Fruit fly (Drosophila melanogaster): Measurements from ENCODE around the gene Ret.

Gene Ret

DNA sequence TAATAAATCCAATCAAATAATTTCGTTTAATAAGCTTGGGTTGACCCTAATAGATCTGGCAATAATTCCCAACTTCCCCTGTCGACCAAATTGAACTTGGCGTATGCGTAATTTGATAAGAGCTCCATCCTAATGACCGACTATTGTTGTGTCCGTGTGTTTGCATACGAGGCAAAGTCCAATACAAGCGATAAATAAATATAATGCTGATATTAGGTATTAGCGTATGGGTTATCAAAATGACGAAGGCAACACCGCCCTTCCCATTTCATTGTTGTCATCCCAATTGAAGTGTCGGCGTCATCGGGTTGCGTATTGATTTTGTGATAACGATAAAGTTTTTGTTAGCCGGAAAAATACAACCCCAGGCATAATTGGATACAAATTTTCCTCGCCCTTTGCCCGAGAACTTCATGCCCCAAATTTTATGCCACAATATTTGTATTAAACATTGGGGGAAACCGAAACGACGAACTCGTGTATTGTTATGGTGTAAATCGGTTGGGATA lies 9.2 kb downstream of the Ret start:
- no peak for TF ChIP-seq brk (GFP tag; optimal IDR thresholded peaks at IDR 0.05)
- TF ChIP-seq psq (GFP tag; optimal IDR thresholded peaks at IDR 0.05): no peak

DNA sequence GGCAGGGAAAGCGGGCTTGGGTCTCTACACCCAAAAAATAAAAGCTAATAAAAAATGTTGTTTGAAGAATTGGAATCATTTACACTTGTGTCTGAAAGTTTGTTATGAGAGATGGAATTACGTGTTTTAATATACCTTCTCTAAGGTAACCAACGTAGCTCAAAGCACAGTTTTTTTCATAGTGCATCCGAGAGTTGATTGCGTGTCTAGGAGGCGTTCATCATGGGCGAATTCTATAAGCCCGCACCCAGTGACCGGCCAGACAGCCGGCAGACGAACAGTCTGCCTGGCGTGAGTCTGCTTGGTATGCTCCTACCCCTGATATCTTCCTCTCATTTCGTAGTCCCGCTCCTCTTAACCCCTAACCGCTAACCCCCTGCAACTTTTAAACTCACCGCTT lies 10.8 kb downstream of the Ret start:
- TF ChIP-seq Dif (GFP tag; optimal IDR thresholded peaks at IDR 0.05; ENCODE audit: partially characterized antibody) (no peak), h (GFP tag; optimal IDR thresholded peaks at IDR 0.05) (no peak), dsf (GFP tag; optimal IDR thresholded peaks at IDR 0.05; ENCODE audit: borderline replicate concordance) (no peak), br (GFP tag; optimal IDR thresholded peaks at IDR 0.05) (no peak), Sp1 (GFP tag; optimal IDR thresholded peaks at IDR 0.05) (no peak), Dfd (GFP tag; optimal IDR thresholded peaks at IDR 0.05) (no peak), dl (GFP tag; optimal IDR thresholded peaks at IDR 0.05; ENCODE audit: insufficient read depth in 1 of 2, partially characterized antibody in 2 of 2) (no peak), Myc (optimal IDR thresholded peaks at IDR 0.05) (no peak), dmrt93B (GFP tag; optimal IDR thresholded peaks at IDR 0.05) (no peak), Rel (GFP tag; optimal IDR thresholded peaks at IDR 0.05) (no peak), Rel (tag; optimal IDR thresholded peaks at IDR 0.05) (no peak), ey (GFP tag; optimal IDR thresholded peaks at IDR 0.05) (no peak), rgr (GFP tag; optimal IDR thresholded peaks at IDR 0.05) (no peak), Abd-B (GFP tag; optimal IDR thresholded peaks at IDR 0.05) (no peak), brk (GFP tag; optimal IDR thresholded peaks at IDR 0.05) (no peak), OdsH (GFP tag; optimal IDR thresholded peaks at IDR 0.05) (no peak), foxo (GFP tag; optimal IDR thresholded peaks at IDR 0.05) (no peak), Hr78 (GFP tag; optimal IDR thresholded peaks at IDR 0.05) (no peak)

DNA sequence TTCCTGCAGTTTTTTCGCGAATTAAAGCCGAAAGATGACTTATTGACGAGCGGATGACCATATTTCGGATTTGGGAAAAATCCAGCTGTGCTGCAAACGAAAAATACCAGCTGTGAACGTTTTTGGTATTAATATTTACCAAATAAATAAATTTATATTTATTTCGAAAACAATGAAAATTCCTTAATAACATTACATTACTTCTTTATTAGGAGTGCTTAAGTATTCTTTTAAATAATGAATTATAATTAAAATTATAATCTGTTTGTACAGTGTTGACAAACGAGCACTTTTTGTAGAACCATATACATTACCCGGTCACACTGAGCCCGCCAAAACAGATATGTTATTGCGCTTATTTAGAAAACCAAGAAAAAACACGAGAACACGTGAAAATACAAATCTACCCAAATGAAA lies 18.9 kb downstream of the Ret start, which contains the start of the genes bur and Mcm10:
TSS of gene bur (minus strand) at position 69 of the 417 bp plus-strand sequence.
TSS of gene Mcm10 (plus strand) at position 319 of the 417 bp plus-strand sequence.
- TF ChIP-seq Dfd (GFP tag; optimal IDR thresholded peaks at IDR 0.05): no peak
- TF ChIP-seq HLH106 (tag; optimal IDR thresholded peaks at IDR 0.05): peak; percentile 7
- TF ChIP-seq Hr78 (GFP tag; optimal IDR thresholded peaks at IDR 0.05): no peak
- peak; percentile 33 for TF ChIP-seq sage (GFP tag; optimal IDR thresholded peaks at IDR 0.05)
- no peak for TF ChIP-seq CG32264 (GFP tag; optimal IDR thresholded peaks at IDR 0.05)
- no peak for TF ChIP-seq OdsH (GFP tag; optimal IDR thresholded peaks at IDR 0.05)
- TF ChIP-seq psq (GFP tag; optimal IDR thresholded peaks at IDR 0.05): no peak
- TF ChIP-seq jim (GFP tag; optimal IDR thresholded peaks at IDR 0.05): no peak

DNA sequence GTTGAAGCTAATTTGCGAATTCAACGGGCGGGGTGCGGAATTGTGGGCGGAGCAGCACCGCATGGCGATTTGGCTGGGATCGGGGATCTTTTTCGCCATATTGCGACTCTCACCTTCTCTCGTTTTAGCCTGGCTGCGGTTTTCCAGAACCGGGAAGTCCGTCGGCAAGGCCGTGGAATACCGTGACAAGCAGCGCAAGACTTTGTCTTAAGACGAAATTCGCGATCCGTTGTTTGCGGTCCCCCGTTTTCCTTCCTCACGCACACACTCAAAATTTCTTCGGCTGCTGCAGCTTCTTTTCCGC lies 19.4 kb downstream of the Ret start:
- no peak for TF ChIP-seq jim (GFP tag; optimal IDR thresholded peaks at IDR 0.05)
- no peak for TF ChIP-seq Rel (GFP tag; optimal IDR thresholded peaks at IDR 0.05)
- TF ChIP-seq Rel (tag; optimal IDR thresholded peaks at IDR 0.05): peak; percentile 67
- TF ChIP-seq br (GFP tag; optimal IDR thresholded peaks at IDR 0.05): no peak

DNA sequence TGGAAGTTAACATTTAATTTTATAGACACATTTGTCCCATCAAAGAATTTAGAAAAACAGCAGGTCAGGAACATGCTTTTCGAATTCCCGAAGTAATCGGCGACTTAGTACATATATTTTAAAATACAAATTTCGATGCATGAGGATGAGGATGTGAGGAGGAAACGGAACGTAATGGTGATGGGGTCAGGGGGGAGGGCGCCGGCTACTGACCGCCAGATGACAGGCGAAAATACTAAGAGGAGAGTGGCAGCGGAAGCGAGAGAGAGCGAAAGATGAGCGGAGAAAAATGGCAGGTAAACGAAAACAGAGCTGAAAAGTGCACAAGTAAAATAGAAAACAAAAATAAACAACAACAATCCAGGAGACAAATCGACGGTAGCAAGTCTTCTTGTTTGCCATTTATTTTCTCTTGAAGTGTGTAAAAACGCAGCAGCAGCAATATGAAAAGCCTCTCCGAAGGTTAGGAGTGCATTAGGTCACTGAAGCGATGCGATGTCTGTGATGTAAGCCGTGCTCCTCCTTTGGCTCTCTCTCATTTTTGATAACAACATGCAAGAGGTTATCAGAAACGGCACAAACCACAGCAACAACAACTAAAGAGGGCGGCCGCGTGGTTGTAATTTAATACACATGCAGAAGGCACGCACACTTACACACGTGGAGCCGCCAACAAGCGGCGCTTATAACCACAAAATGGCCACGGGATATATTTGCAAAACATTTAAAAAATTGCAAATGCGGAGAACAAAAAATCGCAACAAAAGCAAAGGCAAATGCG lies 19.9 kb downstream of the Ret start:
- TF ChIP-seq Vsx2 (GFP tag; optimal IDR thresholded peaks at IDR 0.05; ENCODE audit: partially characterized antibody): peak; percentile 65
- peak; percentile 51 for TF ChIP-seq psq (GFP tag; optimal IDR thresholded peaks at IDR 0.05)
- no peak for TF ChIP-seq foxo (GFP tag; optimal IDR thresholded peaks at IDR 0.05)

DNA sequence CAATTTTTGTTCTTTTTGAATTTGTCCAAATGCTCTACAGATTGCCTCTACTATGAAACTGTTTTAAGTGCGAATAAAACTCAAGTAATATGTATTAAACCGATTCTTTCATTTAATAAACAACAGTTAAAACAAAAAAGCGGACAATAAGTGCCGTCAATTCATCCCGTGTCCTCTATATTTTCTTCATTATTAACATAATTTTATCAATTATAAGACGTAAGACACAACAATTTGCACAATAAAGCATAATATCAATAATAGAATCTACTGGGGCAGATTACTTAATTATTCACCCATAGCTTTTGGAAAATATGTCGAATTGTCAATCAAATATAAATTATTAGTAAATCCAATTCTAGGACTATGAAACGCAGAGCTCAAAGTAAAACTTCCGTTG lies 25.6 kb downstream of the Ret start, which contains the start of gene CG31627:
TSS of gene CG31627 (plus strand) at position 301 of the 400 bp plus-strand sequence.
- no peak for TF ChIP-seq OdsH (GFP tag; optimal IDR thresholded peaks at IDR 0.05)
- no peak for TF ChIP-seq lola (GFP tag; optimal IDR thresholded peaks at IDR 0.05)
- TF ChIP-seq Abd-B (GFP tag; optimal IDR thresholded peaks at IDR 0.05): no peak
- TF ChIP-seq br (GFP tag; optimal IDR thresholded peaks at IDR 0.05): no peak
- TF ChIP-seq pan (optimal IDR thresholded peaks at IDR 0.05): no peak
- no peak for TF ChIP-seq woc (GFP tag; optimal IDR thresholded peaks at IDR 0.05)
- TF ChIP-seq fru (GFP tag; optimal IDR thresholded peaks at IDR 0.05): no peak
- TF ChIP-seq h (GFP tag; optimal IDR thresholded peaks at IDR 0.05): no peak
- no peak for TF ChIP-seq jim (GFP tag; optimal IDR thresholded peaks at IDR 0.05)
- TF ChIP-seq CrebA (GFP tag; optimal IDR thresholded peaks at IDR 0.05; ENCODE audit: borderline replicate concordance): no peak
- no peak for TF ChIP-seq CG9705 (GFP tag; optimal IDR thresholded peaks at IDR 0.05)
- TF ChIP-seq Mio (GFP tag; optimal IDR thresholded peaks at IDR 0.05): no peak
- no peak for TF ChIP-seq psq (GFP tag; optimal IDR thresholded peaks at IDR 0.05)
- TF ChIP-seq Myc (optimal IDR thresholded peaks at IDR 0.05): no peak
- TF ChIP-seq dmrt93B (GFP tag; optimal IDR thresholded peaks at IDR 0.05): no peak
- TF ChIP-seq Hnf4 (GFP tag; optimal IDR thresholded peaks at IDR 0.05): no peak
- no peak for TF ChIP-seq usp (GFP tag; optimal IDR thresholded peaks at IDR 0.05)
- TF ChIP-seq Vsx2 (GFP tag; optimal IDR thresholded peaks at IDR 0.05; ENCODE audit: partially characterized antibody): no peak
